Fruit fly (Drosophila melanogaster) whole organism, embryonic: Measurements from ENCODE around the gene unc-13.

Experiments
- CG10543 ChIP-seq: fragments of 200-800 bp; sonication (Bioruptor generic); optimal IDR thresholded peaks from 3 replicates; lab custom pipeline; 2017; ENCODE audit warnings: missing biosample characterization, mild to moderate bottlenecking, missing genetic modification characterization, moderate library complexity
- CG4707 ChIP-seq: fragments of 200-800 bp; sonication (Bioruptor generic); optimal IDR thresholded peaks from 2 replicates; lab custom pipeline; 2018; ENCODE audit warnings: missing biosample characterization, mild to moderate bottlenecking, missing genetic modification characterization, moderate library complexity
- CG7372 ChIP-seq: fragments of 200-800 bp; sonication (Bioruptor generic); IDR thresholded peaks from 2 replicates; pipeline ENCODE4 v1.3.6; 2022; ENCODE audit warnings: missing biosample characterization, missing genetic modification characterization
- insv ChIP-seq, 2 experiments: fragments of 200-800 bp; sonication (Bioruptor generic); optimal IDR thresholded peaks; 3 replicates each; lab custom pipeline; 2016 to 2018; ENCODE audit warnings: missing biosample characterization in 2 of 2, missing genetic modification characterization in 2 of 2

DNA sequence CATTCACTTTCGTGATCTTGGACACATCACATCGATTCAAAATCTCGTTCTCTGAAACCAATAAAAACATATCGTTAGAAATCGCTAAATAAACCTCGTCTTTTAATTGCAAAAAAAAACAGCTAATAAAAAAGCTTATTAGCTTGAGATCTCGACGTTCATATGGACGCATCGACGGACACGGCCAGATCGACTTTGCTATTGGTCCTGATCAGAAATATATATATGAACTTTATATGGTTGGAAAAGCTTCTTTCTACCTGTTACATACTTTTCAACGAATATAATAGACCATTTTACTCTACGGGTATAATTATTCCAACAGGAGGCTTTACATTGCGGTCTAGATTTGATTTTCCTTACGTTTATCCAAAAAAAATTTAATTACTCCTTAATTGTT, 3.0 kb downstream of the unc-13 start:
- TF ChIP-seq CG4707 (GFP tag; lab: Kevin White, UChicago) (no peak), insv (GFP tag; optimal IDR thresholded peaks at IDR 0.05; lab: Kevin White, UChicago) (no peak), CG7372 (no peak), CG10543 (no peak)
